Fruit fly (Drosophila melanogaster) whole organism, embryonic: ENCODE results near the gene Cby.

Experiments used
- Bgb ChIP-seq: fragments of 200-800 bp; sonication (Bioruptor generic); IDR thresholded peaks from 2 replicates; pipeline ENCODE4 v1.3.6; 2022; ENCODE audit warnings: missing biosample characterization, missing genetic modification characterization; ENCODE audit not compliant: partially characterized antibody
- CG10147 ChIP-seq: fragments of 200-800 bp; sonication (Bioruptor generic); optimal IDR thresholded peaks from 2 replicates; lab custom pipeline; 2019; ENCODE audit warnings: missing biosample characterization, mild to moderate bottlenecking, missing genetic modification characterization, moderate library complexity
- CG10209 ChIP-seq: fragments of 200-800 bp; sonication (Bioruptor generic); optimal IDR thresholded peaks from 3 replicates; lab custom pipeline; 2017; ENCODE audit warnings: missing biosample characterization, mild to moderate bottlenecking, missing genetic modification characterization, missing genetic modification reagents
- CG11093 ChIP-seq: fragments of 200-800 bp; sonication (Bioruptor generic); IDR thresholded peaks from 3 replicates; pipeline ENCODE4 v1.3.6; 2022; ENCODE audit warnings: missing biosample characterization, missing genetic modification characterization
- CG11247 ChIP-seq: fragments of 200-800 bp; sonication (Bioruptor generic); IDR thresholded peaks from 2 replicates; pipeline ENCODE4 v1.3.6; 2022; ENCODE audit warnings: missing biosample characterization, missing genetic modification characterization
- CG12155 ChIP-seq: fragments of 200-800 bp; sonication (Bioruptor generic); optimal IDR thresholded peaks from 3 replicates; lab custom pipeline; 2016; ENCODE audit warnings: missing biosample characterization, missing genetic modification characterization
- CG14710 ChIP-seq: fragments of 200-800 bp; sonication (Bioruptor generic); optimal IDR thresholded peaks from 3 replicates; lab custom pipeline; 2019; ENCODE audit warnings: missing biosample characterization, mild to moderate bottlenecking, missing genetic modification characterization, moderate library complexity
- CG14860 ChIP-seq: fragments of 200-800 bp; sonication (Bioruptor generic); IDR thresholded peaks from 3 replicates; pipeline ENCODE4 v1.3.6; 2022; ENCODE audit warnings: missing biosample characterization, missing genetic modification characterization; ENCODE audit not compliant: partially characterized antibody
- CG14965 ChIP-seq: fragments of 200-800 bp; sonication (Bioruptor generic); optimal IDR thresholded peaks from 2 replicates; lab custom pipeline; 2016; ENCODE audit warnings: missing biosample characterization, missing genetic modification characterization, borderline replicate concordance
- CG15514 ChIP-seq: fragments of 200-800 bp; sonication (Bioruptor generic); optimal IDR thresholded peaks from 3 replicates; lab custom pipeline; 2017; ENCODE audit warnings: missing biosample characterization, missing genetic modification characterization, mild to moderate bottlenecking, moderate library complexity, missing genetic modification reagents
- CG17385 ChIP-seq: fragments of 200-800 bp; sonication (Bioruptor generic); optimal IDR thresholded peaks from 3 replicates; lab custom pipeline; 2018; ENCODE audit warnings: missing biosample characterization, mild to moderate bottlenecking, missing genetic modification characterization
- CG34224 ChIP-seq: fragments of 200-800 bp; sonication (Bioruptor generic); IDR thresholded peaks from 3 replicates; pipeline ENCODE4 v1.3.6; 2022; ENCODE audit warnings: missing biosample characterization, missing genetic modification characterization; ENCODE audit not compliant: partially characterized antibody
- CG42726 ChIP-seq: fragments of 200-800 bp; sonication (Bioruptor generic); IDR thresholded peaks from 2 replicates; pipeline ENCODE4 v1.3.6; 2022; ENCODE audit warnings: missing biosample characterization, missing genetic modification characterization; ENCODE audit not compliant: partially characterized antibody
- CG43689 ChIP-seq: fragments of 200-800 bp; sonication (Bioruptor generic); IDR thresholded peaks from 2 replicates; pipeline ENCODE4 v1.3.6; 2022; ENCODE audit warnings: missing biosample characterization, missing genetic modification characterization
- CG5180 ChIP-seq: fragments of 200-800 bp; sonication (Bioruptor generic); optimal IDR thresholded peaks from 3 replicates; lab custom pipeline; 2017; ENCODE audit warnings: missing biosample characterization, missing genetic modification characterization, mild to moderate bottlenecking, moderate library complexity, missing genetic modification reagents
- CG8290 ChIP-seq, 3 experiments: fragments of 200-800 bp; sonication (Bioruptor generic); optimal IDR thresholded peaks; 2 replicates each; lab custom pipeline; 2016 to 2019; ENCODE audit warnings: missing biosample characterization in 3 of 3, missing genetic modification characterization in 3 of 3, mild to moderate bottlenecking in 2 of 3, moderate library complexity in 1 of 3
- CG8765 ChIP-seq: fragments of 200-800 bp; sonication (Bioruptor generic); IDR thresholded peaks from 2 replicates; pipeline ENCODE4 v1.3.6; 2022; ENCODE audit warnings: missing biosample characterization, missing genetic modification characterization
- CG9797 ChIP-seq: fragments of 200-800 bp; sonication (Bioruptor generic); optimal IDR thresholded peaks from 3 replicates; lab custom pipeline; 2018; ENCODE audit warnings: missing biosample characterization, mild to moderate bottlenecking, missing genetic modification characterization
- CG9932 ChIP-seq: fragments of 200-800 bp; sonication (Bioruptor generic); IDR thresholded peaks from 2 replicates; pipeline ENCODE4 v1.3.6; 2022; ENCODE audit warnings: missing biosample characterization, missing genetic modification characterization
- Dbx ChIP-seq: fragments of 200-800 bp; sonication (Bioruptor generic); IDR thresholded peaks from 3 replicates; pipeline ENCODE4 v1.3.6; 2022; ENCODE audit warnings: missing biosample characterization, missing genetic modification characterization
- Drgx ChIP-seq: fragments of 200-800 bp; sonication (Bioruptor generic); IDR thresholded peaks from 2 replicates; pipeline ENCODE4 v1.3.6; 2022; ENCODE audit warnings: missing biosample characterization, missing genetic modification characterization
- Fer2 ChIP-seq: fragments of 200-800 bp; sonication (Bioruptor generic); optimal IDR thresholded peaks from 2 replicates; lab custom pipeline; 2018; ENCODE audit warnings: missing biosample characterization, mild to moderate bottlenecking, missing genetic modification characterization, moderate library complexity
- Hr51 ChIP-seq, 2 experiments: fragments of 200-800 bp; sonication (Bioruptor generic); optimal IDR thresholded peaks; 2 replicates in 1 of 2; 3 replicates in 1 of 2; lab custom pipeline; 2016 to 2018; ENCODE audit warnings: missing biosample characterization in 2 of 2, missing genetic modification characterization in 2 of 2, mild to moderate bottlenecking in 1 of 2, moderate library complexity in 1 of 2
- Lhr ChIP-seq: fragments of 200-800 bp; sonication (Bioruptor generic); optimal IDR thresholded peaks from 3 replicates; lab custom pipeline; 2017; ENCODE audit warnings: mild to moderate bottlenecking, missing biosample characterization, missing genetic modification reagents, missing genetic modification characterization
- MTF-1 ChIP-seq: fragments of 200-800 bp; sonication (Bioruptor generic); optimal IDR thresholded peaks from 2 replicates; lab custom pipeline; 2018; ENCODE audit warnings: missing biosample characterization, mild to moderate bottlenecking, missing genetic modification characterization, borderline replicate concordance
- TFAM ChIP-seq: fragments of 200-800 bp; sonication (Bioruptor generic); optimal IDR thresholded peaks from 2 replicates; lab custom pipeline; 2017; ENCODE audit warnings: missing biosample characterization, missing genetic modification characterization, inconsistent platforms
- bcd ChIP-seq: fragments of 200-800 bp; sonication (Bioruptor generic); optimal IDR thresholded peaks from 2 replicates; lab custom pipeline; 2017; ENCODE audit warnings: missing biosample characterization, mild to moderate bottlenecking, missing genetic modification characterization
- bsh ChIP-seq, 2 experiments: fragments of 200-800 bp; sonication (Bioruptor generic); optimal IDR thresholded peaks; 2 replicates each; lab custom pipeline; 2017 to 2018; ENCODE audit warnings: mild to moderate bottlenecking in 2 of 2, missing biosample characterization in 2 of 2, missing genetic modification characterization in 2 of 2, moderate library complexity in 1 of 2
- chinmo ChIP-seq: fragments of 200-800 bp; sonication (Bioruptor generic); IDR thresholded peaks from 4 replicates; pipeline ENCODE4 v1.3.6; 2022; ENCODE audit warnings: missing biosample characterization, missing genetic modification characterization; ENCODE audit not compliant: partially characterized antibody
- ci ChIP-seq: fragments of 200-800 bp; sonication (Bioruptor generic); IDR thresholded peaks from 3 replicates; pipeline ENCODE4 v1.3.6; 2022; ENCODE audit warnings: missing biosample characterization, missing genetic modification characterization
- ftz-f1 ChIP-seq: fragments of 200-800 bp; sonication (Bioruptor generic); optimal IDR thresholded peaks from 2 replicates; lab custom pipeline; 2016; ENCODE audit warnings: missing biosample characterization, missing genetic modification characterization
- hkb ChIP-seq, 2 experiments: fragments of 200-800 bp in 1 of 2; fragments of >200 bp in 1 of 2; sonication (Bioruptor generic) in 1 of 2; IDR thresholded peaks in 1 of 2; optimal IDR thresholded peaks in 1 of 2; 2 replicates each; pipeline versions ENCODE4 v1.3.6 to Lab custom; 2017 to 2022; ENCODE audit warnings: missing biosample characterization in 1 of 2, missing genetic modification characterization in 1 of 2
- klu ChIP-seq: fragments of 200-800 bp; sonication (Bioruptor generic); IDR thresholded peaks from 2 replicates; pipeline ENCODE4 v1.3.6; 2022; ENCODE audit warnings: missing biosample characterization, missing genetic modification characterization
- kni ChIP-seq: fragments of 200-800 bp; sonication (Bioruptor generic); optimal IDR thresholded peaks from 3 replicates; lab custom pipeline; 2017; ENCODE audit warnings: mild to moderate bottlenecking, missing biosample characterization, missing genetic modification reagents, missing genetic modification characterization
- lab ChIP-seq: fragments of 200-800 bp; sonication (Bioruptor generic); optimal IDR thresholded peaks from 3 replicates; lab custom pipeline; 2017; ENCODE audit warnings: missing biosample characterization, missing genetic modification characterization, mild to moderate bottlenecking, moderate library complexity, missing genetic modification reagents
- nmo ChIP-seq: fragments of 200-800 bp; sonication (Bioruptor generic); optimal IDR thresholded peaks from 2 replicates; lab custom pipeline; 2018; ENCODE audit warnings: missing biosample characterization, mild to moderate bottlenecking, missing genetic modification characterization, moderate library complexity
- nom ChIP-seq: fragments of 200-800 bp; sonication (Bioruptor generic); optimal IDR thresholded peaks from 2 replicates; lab custom pipeline; 2017; ENCODE audit warnings: missing biosample characterization, missing genetic modification characterization, mild to moderate bottlenecking, moderate library complexity, missing genetic modification reagents
- oc ChIP-seq: fragments of 200-800 bp; sonication (Bioruptor generic); optimal IDR thresholded peaks from 2 replicates; lab custom pipeline; 2018; ENCODE audit warnings: missing biosample characterization, mild to moderate bottlenecking, missing genetic modification characterization, moderate library complexity
- odd ChIP-seq: fragments of 200-800 bp; sonication (Bioruptor generic); optimal IDR thresholded peaks from 2 replicates; lab custom pipeline; 2017; ENCODE audit warnings: missing biosample characterization, mild to moderate bottlenecking, missing genetic modification characterization
- onecut ChIP-seq: fragments of 200-800 bp; sonication (Bioruptor generic); IDR thresholded peaks from 2 replicates; pipeline ENCODE4 v1.3.6; 2022; ENCODE audit warnings: missing biosample characterization, missing genetic modification characterization
- p53 ChIP-seq: fragments of 200-800 bp; sonication (Bioruptor generic); optimal IDR thresholded peaks from 2 replicates; lab custom pipeline; 2016; ENCODE audit warnings: missing biosample characterization, missing genetic modification characterization
- prd ChIP-seq, 3 experiments: fragments of >200 bp in 2 of 3; fragments of 200-800 bp in 1 of 3; sonication (Bioruptor generic) in 1 of 3; optimal IDR thresholded peaks in 2 of 3; IDR thresholded peaks in 1 of 3; 2 replicates in 2 of 3; 3 replicates in 1 of 3; pipeline versions ENCODE4 v1.3.6 to Lab custom; 2017 to 2022; ENCODE audit warnings: missing biosample characterization in 1 of 3, missing genetic modification characterization in 1 of 3
- sens ChIP-seq: fragments of 200-800 bp; sonication (Bioruptor generic); peaks from one replicate; lab custom pipeline; 2016; ENCODE audit warnings: missing biosample characterization, missing genetic modification characterization
- sim ChIP-seq: fragments of 200-800 bp; sonication (Bioruptor generic); IDR thresholded peaks from 2 replicates; pipeline ENCODE4 v1.3.6; 2022; ENCODE audit warnings: missing biosample characterization, missing genetic modification characterization
- slbo ChIP-seq: fragments of 200-800 bp; sonication (Bioruptor generic); IDR thresholded peaks from 2 replicates; pipeline ENCODE4 v1.3.6; 2022; ENCODE audit warnings: missing biosample characterization, missing genetic modification characterization
- tin ChIP-seq: fragments of 200-800 bp; sonication (Bioruptor generic); optimal IDR thresholded peaks from 3 replicates; lab custom pipeline; 2016; ENCODE audit warnings: missing biosample characterization, missing genetic modification characterization
- ttk ChIP-seq: fragments of 200-800 bp; sonication (Bioruptor generic); IDR thresholded peaks from 2 replicates; pipeline ENCODE4 v2.1.2; 2022; ENCODE audit warnings: missing biosample characterization, missing genetic modification characterization

The Cby gene

DNA sequence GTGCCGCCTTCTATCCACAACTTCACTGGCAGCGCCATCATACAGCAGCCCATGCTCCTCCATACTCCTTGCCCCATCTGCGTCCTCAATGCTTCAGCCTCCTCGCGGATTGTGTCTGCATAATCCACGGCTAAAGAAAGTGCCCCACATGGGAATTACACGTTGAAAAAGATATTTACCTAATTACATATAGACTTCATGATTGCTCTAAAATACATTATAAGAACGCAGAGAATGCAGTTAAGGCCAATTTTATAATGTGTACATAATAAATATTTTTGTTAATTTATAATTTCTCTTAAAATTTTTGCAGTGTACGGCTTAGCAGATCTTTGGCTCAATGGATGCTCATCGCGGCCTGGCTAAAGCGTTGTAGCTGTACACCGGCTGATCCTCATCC lies 37.8 kb downstream of the Cby start:
- TF ChIP-seq MTF-1 (no peak), CG15514 (no peak), CG8765 (GFP tag; lab: Robert Waterston, UW) (no peak), CG9797 (GFP tag; lab: Kevin White, UChicago) (no peak), CG14860 (GFP tag; lab: Robert Waterston, UW) (no peak), Drgx (GFP tag; lab: Robert Waterston, UW) (peak; percentile 80), Fer2 (no peak), kni (GFP tag; lab: Kevin White, UChicago) (no peak), sens (GFP tag; lab: Kevin White, UChicago) (peak; percentile 26), prd (optimal IDR thresholded peaks at IDR 0.05; lab: Kevin White, UChicago) (no peak), prd (GFP tag; IDR thresholded peaks at IDR 0.05; lab: Robert Waterston, UW) (0 out of 3 replicates have a peak, but pooled peaks have one; percentile 9), nom (GFP tag; lab: Kevin White, UChicago) (peak; percentile 64), tin (GFP tag; lab: Kevin White, UChicago) (no peak), CG17385 (GFP tag; lab: Kevin White, UChicago) (no peak), CG11247 (no peak), sim (GFP tag; lab: Robert Waterston, UW) (no peak), hkb (optimal IDR thresholded peaks at IDR 0.05; lab: Kevin White, UChicago) (no peak), hkb (GFP tag; IDR thresholded peaks at IDR 0.05; lab: Robert Waterston, UW) (no peak), p53 (GFP tag; lab: Kevin White, UChicago) (no peak), TFAM (GFP tag; lab: Kevin White, UChicago) (no peak), CG42726 (GFP tag; lab: Robert Waterston, UW) (no peak), bsh (GFP tag; optimal IDR thresholded peaks at IDR 0.05; lab: Kevin White, UChicago) (peak in 1 of 2 experiments; percentile 83), ttk (no peak), CG11093 (GFP tag; lab: Robert Waterston, UW) (no peak), CG10147 (no peak)

DNA sequence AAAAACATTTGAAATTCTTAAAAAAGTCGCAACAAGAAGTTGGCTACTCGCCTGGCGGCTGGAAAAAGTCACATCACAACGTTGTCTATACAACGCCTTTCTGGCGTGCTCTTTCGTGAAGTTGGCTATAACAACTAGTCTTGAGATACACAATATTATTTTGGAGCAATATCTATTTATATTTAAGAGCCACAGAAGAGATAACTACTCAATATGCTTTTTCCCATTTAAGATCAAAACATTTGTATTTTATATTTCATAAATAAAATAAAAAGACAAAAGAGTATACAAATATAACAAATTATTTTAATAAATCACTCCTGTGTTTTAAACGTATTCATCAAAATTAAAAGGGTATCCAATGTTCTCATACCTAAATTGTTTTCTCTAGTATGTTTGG lies 39.1 kb downstream of the Cby start:
- TF ChIP-seq Bgb (GFP tag; lab: Robert Waterston, UW) = no peak
- TF ChIP-seq CG8290 (GFP tag; optimal IDR thresholded peaks at IDR 0.05; lab: Kevin White, UChicago) = no peak
- no peak for TF ChIP-seq CG8290 (tag; optimal IDR thresholded peaks at IDR 0.05; lab: Kevin White, UChicago)
- TF ChIP-seq ftz-f1 (GFP tag; lab: Kevin White, UChicago) = no peak
- TF ChIP-seq CG34224 = no peak
- no peak for TF ChIP-seq odd (GFP tag; lab: Kevin White, UChicago)
- no peak for TF ChIP-seq ci (GFP tag; lab: Robert Waterston, UW)
- no peak for TF ChIP-seq Lhr
- no peak for TF ChIP-seq CG42726 (GFP tag; lab: Robert Waterston, UW)
- TF ChIP-seq nmo (GFP tag; lab: Kevin White, UChicago) = no peak
- no peak for TF ChIP-seq Hr51 (GFP tag; optimal IDR thresholded peaks at IDR 0.05; lab: Kevin White, UChicago)
- TF ChIP-seq onecut (GFP tag; lab: Robert Waterston, UW) = no peak
- TF ChIP-seq CG5180 (GFP tag; lab: Kevin White, UChicago) = no peak
- TF ChIP-seq, all 482 proteins: peak for 0

DNA sequence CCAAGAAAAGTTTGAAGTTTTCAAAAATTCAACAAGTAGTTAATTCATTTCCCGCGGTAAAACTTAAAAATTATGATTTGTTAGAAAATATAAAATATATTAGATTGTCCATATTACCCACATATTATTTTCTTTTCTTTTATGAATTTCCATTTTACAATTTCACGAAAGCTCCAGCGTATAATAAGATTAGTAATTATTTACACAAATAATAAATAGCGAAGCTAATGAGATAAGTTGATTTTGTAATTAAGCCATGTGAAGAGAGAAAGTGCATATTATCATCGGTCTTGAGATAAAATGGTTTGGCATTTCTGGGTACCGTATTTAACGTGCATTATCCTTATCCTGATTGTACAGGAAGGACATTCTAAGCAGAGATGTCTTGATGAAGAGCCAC lies 43.7 kb downstream of the Cby start, which contains the start of gene Qsox3:
Qsox3 (plus strand) TSS at position 301 of the 400 bp plus-strand sequence.
- TF ChIP-seq CG43689 (GFP tag; lab: Robert Waterston, UW) = no peak
- TF ChIP-seq CG9797 (GFP tag; lab: Kevin White, UChicago) = no peak
- TF ChIP-seq CG14710 (tag; lab: Kevin White, UChicago) = no peak
- no peak for TF ChIP-seq CG9932 (GFP tag; lab: Robert Waterston, UW)
- TF ChIP-seq CG14965 (GFP tag; lab: Kevin White, UChicago) = no peak
- TF ChIP-seq oc (tag; lab: Kevin White, UChicago) = no peak
- no peak for TF ChIP-seq lab (GFP tag; lab: Kevin White, UChicago)
- no peak for TF ChIP-seq klu (GFP tag; lab: Robert Waterston, UW)
- no peak for TF ChIP-seq bcd (GFP tag; lab: Kevin White, UChicago)
- TF ChIP-seq CG34224 = no peak
- no peak for TF ChIP-seq CG12155 (GFP tag; lab: Kevin White, UChicago)
- TF ChIP-seq slbo (GFP tag; lab: Robert Waterston, UW) = no peak
- no peak for TF ChIP-seq Dbx (GFP tag; lab: Robert Waterston, UW)
- no peak for TF ChIP-seq CG10209 (GFP tag; lab: Kevin White, UChicago)
- no peak for TF ChIP-seq chinmo (GFP tag; lab: Robert Waterston, UW)
